Worm (Caenorhabditis elegans): ENCODE measurements around the gene tbc-2.

ce11 chrII:5858322-5858721, 31.1 kb upstream of the tbc-2 start, which contains the start of gene F55C12.4:
- TF ChIP-seq tbx-37 (GFP tag; conservative IDR thresholded peaks at IDR 0.05) (no peak), ceh-36 (tag; optimal IDR thresholded peaks at IDR 0.05) (no peak), B0310.2 (tag; optimal IDR thresholded peaks at IDR 0.05) (no peak), ama-1 (optimal IDR thresholded peaks at IDR 0.05) (no peak), pes-1 (GFP tag; IDR thresholded peaks at IDR 0.05) (no peak), sea-1 (GFP tag; conservative IDR thresholded peaks at IDR 0.05) (no peak), flt-1 (GFP tag; IDR thresholded peaks at IDR 0.05) (no peak)
